Fruit fly (Drosophila melanogaster): ENCODE data around the gene MtnE.
A peak's percentile ranks its signal among the peaks of the same experiment; 100 is the strongest.

Gene MtnE

DNA sequence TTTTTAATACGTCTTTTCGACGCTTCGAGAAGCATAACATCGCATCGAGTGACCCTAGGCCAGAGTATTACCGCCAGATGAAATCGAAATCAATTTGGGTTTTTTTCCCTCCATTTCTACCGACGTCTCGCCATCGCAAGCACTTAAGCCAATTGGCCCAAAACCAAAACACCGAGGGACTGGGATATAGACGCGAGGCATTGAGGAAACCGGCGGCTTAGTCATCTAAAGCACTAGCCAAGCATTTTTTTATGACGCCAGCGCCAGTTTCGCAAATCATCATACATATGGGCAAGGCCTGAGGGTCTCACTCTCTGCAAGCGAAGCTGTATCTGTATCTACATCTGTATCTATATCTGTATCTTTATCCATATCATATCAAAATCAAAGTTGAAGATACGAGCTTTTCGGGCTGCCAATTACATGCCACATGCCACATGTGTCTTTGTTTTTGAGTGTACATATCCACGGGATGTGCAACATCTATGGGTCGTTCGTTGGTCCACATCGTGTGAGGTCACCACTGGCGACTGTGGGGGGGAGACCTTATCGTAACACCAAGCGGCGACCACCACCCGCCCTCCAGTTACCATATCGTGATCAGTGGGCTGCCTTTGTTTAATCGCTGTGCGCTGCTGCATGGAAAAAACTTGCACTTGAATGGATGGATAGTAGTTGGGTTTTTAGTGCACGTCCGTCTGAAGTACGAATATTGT lies 33.2 kb upstream of the MtnE start:
- TF ChIP-seq CG4496 (GFP tag; IDR thresholded peaks at IDR 0.05): 0 out of 3 replicates have a peak, but pooled peaks have one; percentile 7
- no peak for TF ChIP-seq rn (GFP tag; IDR thresholded peaks at IDR 0.05)
- TF ChIP-seq EcR (GFP tag; optimal IDR thresholded peaks at IDR 0.05): peak; percentile 39

DNA sequence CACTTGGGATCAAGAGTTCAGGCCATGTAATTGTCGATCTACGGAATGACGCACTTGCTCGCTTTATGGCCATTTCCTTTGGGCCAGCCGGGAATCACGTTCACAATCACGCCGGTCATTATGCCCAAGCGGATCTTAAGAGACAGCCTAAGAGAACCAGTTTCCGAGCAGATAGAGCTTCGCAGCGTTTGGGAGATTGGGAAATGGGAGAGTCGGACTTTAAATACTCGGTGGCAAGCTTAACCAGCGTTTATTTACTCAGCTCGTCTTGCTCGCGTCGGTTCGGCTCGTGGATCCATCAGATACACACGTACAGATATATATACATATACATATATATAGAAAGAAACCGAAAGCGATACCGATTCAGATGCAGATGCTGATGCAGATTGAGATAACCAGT lies 31.0 kb upstream of the MtnE start:
- no peak for TF ChIP-seq CG15710 (tag; optimal IDR thresholded peaks at IDR 0.05)
- peak; percentile 54 for TF ChIP-seq EcR (GFP tag; optimal IDR thresholded peaks at IDR 0.05)
- no peak for TF ChIP-seq CG17806 (tag; optimal IDR thresholded peaks at IDR 0.05)
- TF ChIP-seq CG4496 (GFP tag; IDR thresholded peaks at IDR 0.05): 0 out of 3 replicates have a peak, but pooled peaks have one; percentile 30
- TF ChIP-seq CG8301 (tag; optimal IDR thresholded peaks at IDR 0.05): no peak
- TF ChIP-seq CG10348 (GFP tag; IDR thresholded peaks at IDR 0.05): no peak
- TF ChIP-seq CG32121 (GFP tag; IDR thresholded peaks at IDR 0.05): 0 out of 2 replicates have a peak, but pooled peaks have one; percentile 23
- TF ChIP-seq fd96Ca (GFP tag; IDR thresholded peaks at IDR 0.05): no peak; the same call in 2 of the 3 replicates
- TF ChIP-seq CG9948 (tag; optimal IDR thresholded peaks at IDR 0.05): no peak
- TF ChIP-seq Pif1B (GFP tag; optimal IDR thresholded peaks at IDR 0.05): peak; percentile 68
- no peak for TF ChIP-seq CG34367 (tag; optimal IDR thresholded peaks at IDR 0.05)
- TF ChIP-seq Pif1A (GFP tag; optimal IDR thresholded peaks at IDR 0.05): peak; percentile 21
- no peak for TF ChIP-seq CG8159 (tag; optimal IDR thresholded peaks at IDR 0.05)
- no peak for TF ChIP-seq gl (tag; optimal IDR thresholded peaks at IDR 0.05)
- no peak for TF ChIP-seq CG12605 (GFP tag; IDR thresholded peaks at IDR 0.05)
- peak; percentile 16 for TF ChIP-seq CG14655 (GFP tag; optimal IDR thresholded peaks at IDR 0.05)
- TF ChIP-seq D1 (tag; optimal IDR thresholded peaks at IDR 0.05): no peak
- no peak for TF ChIP-seq rn (GFP tag; IDR thresholded peaks at IDR 0.05)
- TF ChIP-seq Snoo (tag; optimal IDR thresholded peaks at IDR 0.05): peak; percentile 18
- TF ChIP-seq Ets98B (GFP tag; IDR thresholded peaks at IDR 0.05): peak; percentile 54; the same call in 1 of the 2 replicates
- no peak for TF ChIP-seq CG13204 (GFP tag; optimal IDR thresholded peaks at IDR 0.05)

DNA sequence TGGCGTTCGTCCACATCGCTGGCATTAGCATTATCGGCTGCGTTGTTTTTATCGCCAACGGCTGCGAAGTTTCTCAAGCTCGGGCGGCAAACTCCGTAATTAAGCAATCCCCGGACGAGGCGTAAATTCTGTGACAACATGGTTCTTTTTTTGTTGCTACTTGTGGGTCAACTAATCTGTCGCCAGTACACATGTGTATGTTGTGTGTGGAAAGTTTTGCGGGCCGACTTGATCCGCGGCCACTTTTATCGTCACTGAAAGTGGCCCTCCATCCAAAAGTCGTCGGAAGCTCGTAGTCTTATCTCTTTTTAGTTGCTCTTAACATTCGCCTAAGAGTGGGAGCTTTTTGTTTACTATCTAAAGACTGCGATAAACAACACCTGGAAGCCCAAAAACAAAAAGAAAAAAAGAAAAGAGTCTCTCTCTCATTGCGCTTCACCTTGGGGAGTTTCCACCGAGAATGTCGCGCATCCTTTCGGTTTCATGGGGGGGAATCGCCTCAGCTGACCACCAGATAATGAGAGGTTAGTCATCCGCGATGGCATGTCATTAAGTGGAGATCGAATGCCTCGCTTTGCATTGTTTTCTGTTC lies 29.4 kb upstream of the MtnE start, which contains the start of gene CG10877:
Gene CG10877 (minus strand): TSS at position 238 of the 592 bp plus-strand sequence.
- no peak for TF ChIP-seq rn (GFP tag; IDR thresholded peaks at IDR 0.05)
- TF ChIP-seq CG4496 (GFP tag; IDR thresholded peaks at IDR 0.05): 0 out of 3 replicates have a peak, but pooled peaks have one; percentile 19
- no peak for TF ChIP-seq CG9948 (tag; optimal IDR thresholded peaks at IDR 0.05)
- TF ChIP-seq gl (tag; optimal IDR thresholded peaks at IDR 0.05): no peak
- TF ChIP-seq CG8159 (tag; optimal IDR thresholded peaks at IDR 0.05): peak; percentile 9
- TF ChIP-seq fd96Ca (GFP tag; IDR thresholded peaks at IDR 0.05): no peak
- no peak for TF ChIP-seq CG10348 (GFP tag; IDR thresholded peaks at IDR 0.05)
- TF ChIP-seq CG8301 (tag; optimal IDR thresholded peaks at IDR 0.05): no peak
- no peak for TF ChIP-seq CG34367 (tag; optimal IDR thresholded peaks at IDR 0.05)
- 0 out of 2 replicates have a peak, but pooled peaks have one; percentile 26 for TF ChIP-seq CG12605 (GFP tag; IDR thresholded peaks at IDR 0.05)
- no peak for TF ChIP-seq D1 (tag; optimal IDR thresholded peaks at IDR 0.05)
- TF ChIP-seq CG17806 (tag; optimal IDR thresholded peaks at IDR 0.05): no peak
- no peak for TF ChIP-seq Ets98B (GFP tag; IDR thresholded peaks at IDR 0.05)
- TF ChIP-seq EcR (GFP tag; optimal IDR thresholded peaks at IDR 0.05): peak; percentile 85
- no peak for TF ChIP-seq CG14655 (GFP tag; optimal IDR thresholded peaks at IDR 0.05)
- TF ChIP-seq Pif1B (GFP tag; optimal IDR thresholded peaks at IDR 0.05): no peak
- no peak for TF ChIP-seq CG32121 (GFP tag; IDR thresholded peaks at IDR 0.05)
- TF ChIP-seq Pif1A (GFP tag; optimal IDR thresholded peaks at IDR 0.05): peak; percentile 33
- TF ChIP-seq Snoo (tag; optimal IDR thresholded peaks at IDR 0.05): no peak
- peak; percentile 2 for TF ChIP-seq CG13204 (GFP tag; optimal IDR thresholded peaks at IDR 0.05)
- peak; percentile 19 for TF ChIP-seq CG15710 (tag; optimal IDR thresholded peaks at IDR 0.05)

DNA sequence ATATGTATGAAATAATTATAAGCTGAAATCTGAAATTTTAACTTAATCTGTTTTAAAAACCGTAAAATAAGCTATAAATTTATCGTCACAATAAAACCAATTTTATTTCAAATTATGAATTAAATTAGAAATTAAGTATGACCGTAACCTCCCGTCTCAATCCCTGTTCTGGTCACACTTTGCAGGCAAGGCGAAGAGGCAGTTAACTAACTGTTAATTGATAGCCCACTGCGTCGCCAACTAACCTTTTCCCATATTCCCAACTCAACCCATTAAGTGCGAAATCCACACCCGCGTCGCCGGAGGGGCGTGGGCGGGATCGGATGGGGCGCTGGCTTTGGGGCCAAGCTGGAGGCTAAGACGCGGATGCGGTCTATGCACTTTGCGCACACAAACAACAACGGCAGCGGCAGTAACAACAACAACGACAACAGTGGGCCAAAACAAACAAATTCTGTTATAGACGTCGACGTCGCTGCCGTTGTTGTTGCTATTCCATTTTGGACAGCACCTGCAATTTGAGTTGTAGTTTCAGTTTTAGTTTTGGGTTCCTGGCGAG lies 26.2 kb upstream of the MtnE start, which contains the start of gene CG5191:
Gene CG5191 (plus strand): TSS at position 198 of the 559 bp plus-strand sequence.
- TF ChIP-seq CG14655 (GFP tag; optimal IDR thresholded peaks at IDR 0.05) (peak; percentile 11), rn (GFP tag; IDR thresholded peaks at IDR 0.05) (no peak), CG17806 (tag; optimal IDR thresholded peaks at IDR 0.05) (no peak), CG4496 (GFP tag; IDR thresholded peaks at IDR 0.05) (no peak), CG32121 (GFP tag; IDR thresholded peaks at IDR 0.05) (no peak), CG34367 (tag; optimal IDR thresholded peaks at IDR 0.05) (no peak), EcR (GFP tag; optimal IDR thresholded peaks at IDR 0.05) (peak; percentile 33), Ets98B (GFP tag; IDR thresholded peaks at IDR 0.05) (peak; percentile 32; the same call in 1 of the 2 replicates), gl (tag; optimal IDR thresholded peaks at IDR 0.05) (no peak), CG10348 (GFP tag; IDR thresholded peaks at IDR 0.05) (no peak), CG13204 (GFP tag; optimal IDR thresholded peaks at IDR 0.05) (no peak)

DNA sequence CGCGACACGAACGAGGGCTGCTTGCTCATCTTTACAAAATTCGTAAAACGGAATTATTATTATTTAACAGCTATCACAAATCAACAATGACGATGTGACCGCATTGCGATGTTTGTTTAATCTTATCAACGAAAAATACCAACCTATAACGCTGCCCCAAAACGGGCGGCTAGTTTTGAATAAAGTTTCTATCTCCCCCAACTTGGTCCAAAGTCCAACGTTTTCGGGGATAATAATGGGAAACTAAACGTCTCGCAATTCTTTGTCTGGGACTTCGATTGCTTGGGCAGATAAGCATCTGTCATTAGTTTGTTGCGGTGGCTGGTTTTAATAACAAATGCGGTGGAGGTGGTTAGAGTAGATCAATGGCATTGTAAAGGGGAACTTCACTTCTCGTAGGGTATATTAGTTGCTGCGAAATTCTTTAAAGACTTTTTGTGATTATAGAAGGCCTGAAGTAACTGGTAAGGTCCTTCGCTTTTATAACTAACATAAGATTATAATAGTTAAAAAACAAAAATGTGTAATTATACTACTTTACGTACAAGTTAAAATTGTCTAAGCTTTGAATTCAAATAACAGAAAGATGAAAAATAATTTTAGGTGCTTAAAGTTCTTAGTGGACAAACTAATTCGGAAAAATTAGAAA lies 25.6 kb upstream of the MtnE start, which contains the start of gene CG15922:
Gene CG15922 (minus strand): TSS at position 262 of the 649 bp plus-strand sequence.
- peak; percentile 3 for TF ChIP-seq CG8301 (tag; optimal IDR thresholded peaks at IDR 0.05)
- TF ChIP-seq CG32121 (GFP tag; IDR thresholded peaks at IDR 0.05): peak; percentile 19; the same call in 1 of the 2 replicates
- no peak for TF ChIP-seq CG12605 (GFP tag; IDR thresholded peaks at IDR 0.05)
- peak; percentile 52; the same call in 2 of the 3 replicates for TF ChIP-seq fd96Ca (GFP tag; IDR thresholded peaks at IDR 0.05)
- peak; percentile 1 for TF ChIP-seq CG17806 (tag; optimal IDR thresholded peaks at IDR 0.05)
- TF ChIP-seq Snoo (tag; optimal IDR thresholded peaks at IDR 0.05): peak; percentile 7
- TF ChIP-seq CG9948 (tag; optimal IDR thresholded peaks at IDR 0.05): no peak
- TF ChIP-seq EcR (GFP tag; optimal IDR thresholded peaks at IDR 0.05): no peak
- no peak for TF ChIP-seq D1 (tag; optimal IDR thresholded peaks at IDR 0.05)
- no peak for TF ChIP-seq CG34367 (tag; optimal IDR thresholded peaks at IDR 0.05)
- TF ChIP-seq gl (tag; optimal IDR thresholded peaks at IDR 0.05): peak; percentile 46
- no peak for TF ChIP-seq Ets98B (GFP tag; IDR thresholded peaks at IDR 0.05)
- TF ChIP-seq CG8159 (tag; optimal IDR thresholded peaks at IDR 0.05): peak; percentile 3
- TF ChIP-seq Pif1A (GFP tag; optimal IDR thresholded peaks at IDR 0.05): no peak
- no peak for TF ChIP-seq CG15710 (tag; optimal IDR thresholded peaks at IDR 0.05)
- peak; percentile 46 for TF ChIP-seq CG14655 (GFP tag; optimal IDR thresholded peaks at IDR 0.05)
- TF ChIP-seq CG13204 (GFP tag; optimal IDR thresholded peaks at IDR 0.05): no peak
- TF ChIP-seq Pif1B (GFP tag; optimal IDR thresholded peaks at IDR 0.05): peak; percentile 6
- TF ChIP-seq rn (GFP tag; IDR thresholded peaks at IDR 0.05): no peak
- TF ChIP-seq CG10348 (GFP tag; IDR thresholded peaks at IDR 0.05): no peak
- no peak for TF ChIP-seq CG4496 (GFP tag; IDR thresholded peaks at IDR 0.05)

Measured in whole organism, pupa.